Worm (Caenorhabditis elegans): ENCODE data around the gene fbxa-201.

The fbxa-201 gene

ce11 chrV:2008412-2008811 lies 33.3 kb downstream of the fbxa-201 start (continued):
- TF ChIP-seq nhr-10 (tag; optimal IDR thresholded peaks at IDR 0.05) (no peak), set-16 (GFP tag; IDR thresholded peaks at IDR 0.05) (no peak), lin-15B (tag; optimal IDR thresholded peaks at IDR 0.05) (peak; percentile 15), attf-4 (tag; optimal IDR thresholded peaks at IDR 0.05) (no peak), lin-39 (tag; optimal IDR thresholded peaks at IDR 0.05) (no peak), ztf-7 (tag; optimal IDR thresholded peaks at IDR 0.05) (no peak), madf-9 (GFP tag; conservative IDR thresholded peaks at IDR 0.05) (0 out of 2 replicates have a peak, but pooled peaks have one; percentile 33), hif-1 (tag; optimal IDR thresholded peaks at IDR 0.05) (peak in 1 of 2 experiments; percentile 70), zip-11 (GFP tag; IDR thresholded peaks at IDR 0.05) (no peak), ZK546.5 (tag; optimal IDR thresholded peaks at IDR 0.05) (no peak), Y48G9A.11 (GFP tag; IDR thresholded peaks at IDR 0.05) (peak; percentile 60; the same call in 1 of the 2 replicates), ZK337.2 (GFP tag; IDR thresholded peaks at IDR 0.05) (no peak), lin-13 (GFP tag; optimal IDR thresholded peaks at IDR 0.05) (no peak), ceh-62 (tag; optimal IDR thresholded peaks at IDR 0.05) (no peak), F10B5.3 (tag; optimal IDR thresholded peaks at IDR 0.05) (no peak), nhr-111 (GFP tag; optimal IDR thresholded peaks at IDR 0.05) (no peak), ctbp-1 (GFP tag; IDR thresholded peaks at IDR 0.05) (0 out of 2 replicates have a peak, but pooled peaks have one; percentile 51), ceh-32 (tag; optimal IDR thresholded peaks at IDR 0.05; ENCODE audit: poor library complexity) (no peak), unc-62 (GFP tag; optimal IDR thresholded peaks at IDR 0.05 in 1 of 2) (peak in 1 of 2 experiments; percentile 80), unc-62 (tag; optimal IDR thresholded peaks at IDR 0.05) (no peak), nhr-6 (tag; optimal IDR thresholded peaks at IDR 0.05) (no peak), dmd-8 (GFP tag; IDR thresholded peaks at IDR 0.05) (no peak), dpl-1 (GFP tag; optimal IDR thresholded peaks at IDR 0.05) (peak; percentile 40), tag-97 (GFP tag; IDR thresholded peaks at IDR 0.05) (no peak), hmg-1.1 (GFP tag; IDR thresholded peaks at IDR 0.05) (peak; percentile 50; the same call in 1 of the 2 replicates), pqm-1 (tag; optimal IDR thresholded peaks at IDR 0.05) (no peak), fkh-10 (GFP tag; optimal IDR thresholded peaks at IDR 0.05) (no peak), mes-2 (tag; optimal IDR thresholded peaks at IDR 0.05; ENCODE audit: poor library complexity, severe bottlenecking) (peak; percentile 94), Y75B8A.6 (GFP tag; IDR thresholded peaks at IDR 0.05) (no peak), D1046.2 (GFP tag; IDR thresholded peaks at IDR 0.05) (no peak), snpc-1.2 (GFP tag; IDR thresholded peaks at IDR 0.05) (peak; percentile 59; the same call in 1 of the 2 replicates), arid-1 (GFP tag; conservative IDR thresholded peaks at IDR 0.05) (no peak; the same call in 1 of the 2 replicates), ceh-44 (GFP tag; IDR thresholded peaks at IDR 0.05) (no peak), pha-4 (GFP tag; IDR thresholded peaks at IDR 0.05) (no peak), pha-4 (tag; optimal IDR thresholded peaks at IDR 0.05) (no peak), nhr-28 (tag; optimal IDR thresholded peaks at IDR 0.05) (peak; percentile 54), nhr-102 (tag; optimal IDR thresholded peaks at IDR 0.05) (peak; percentile 70), madf-5 (GFP tag; IDR thresholded peaks at IDR 0.05) (no peak), mdl-1 (tag; optimal IDR thresholded peaks at IDR 0.05) (no peak), duxl-1 (tag; optimal IDR thresholded peaks at IDR 0.05; ENCODE audit: poor library complexity) (peak; percentile 64), mxl-3 (GFP tag; optimal IDR thresholded peaks at IDR 0.05) (peak; percentile 3), nhr-76 (tag; optimal IDR thresholded peaks at IDR 0.05) (no peak), F49E8.2 (tag; optimal IDR thresholded peaks at IDR 0.05; ENCODE audit: borderline replicate concordance) (no peak), dve-1 (tag; optimal IDR thresholded peaks at IDR 0.05; ENCODE audit: insufficient read depth) (peak; percentile 34), skn-1 (tag; optimal IDR thresholded peaks at IDR 0.05) (no peak), F37D6.2 (tag; optimal IDR thresholded peaks at IDR 0.05) (no peak), sdz-12 (GFP tag; optimal IDR thresholded peaks at IDR 0.05) (no peak), F44E2.7 (GFP tag; IDR thresholded peaks at IDR 0.05) (no peak), spr-1 (tag; optimal IDR thresholded peaks at IDR 0.05) (no peak), ceh-20 (GFP tag; IDR thresholded peaks at IDR 0.05) (0 out of 2 replicates have a peak, but pooled peaks have one; percentile 65), php-3 (GFP tag; IDR thresholded peaks at IDR 0.05) (no peak), Y105C5A.15 (GFP tag; IDR thresholded peaks at IDR 0.05) (no peak)

All from whole organism, L4 larva.